Fruit fly (Drosophila melanogaster): ENCODE results near the gene CAH4.

DNA sequence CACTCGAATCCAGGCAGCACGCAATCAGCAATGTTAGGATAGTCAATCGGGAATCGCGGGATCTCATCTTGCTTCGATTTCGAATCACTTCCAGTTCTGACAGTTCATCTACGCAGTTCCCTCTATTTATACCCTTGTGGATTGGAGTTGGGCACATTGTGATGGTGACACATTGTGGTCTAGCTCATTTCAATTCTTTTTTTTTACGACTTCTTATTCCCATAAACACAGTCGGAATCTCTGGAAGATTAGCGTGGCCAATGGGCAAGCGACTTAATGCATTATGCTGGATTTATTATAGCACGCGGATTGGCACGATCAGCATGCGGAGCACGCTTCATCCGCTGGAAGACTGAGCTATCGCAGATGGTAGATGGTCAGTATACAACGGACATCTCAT, 4.7 kb upstream of the CAH4 start, which contains the start of gene CG13640:
- no peak for TF ChIP-seq CG8478 (optimal IDR thresholded peaks at IDR 0.05)
- no peak for TF ChIP-seq CTCF (optimal IDR thresholded peaks at IDR 0.05)
